Fruit fly (Drosophila melanogaster): ENCODE results near the gene CG8072.

The CG8072 gene

dm6 chr3L:10151527-10151926 lies at the start of gene CG8072:
Gene CG8072 (plus strand): TSS chr3L:10151827.
- TF ChIP-seq CTCF (optimal IDR thresholded peaks at IDR 0.05) (no peak), CG8478 (optimal IDR thresholded peaks at IDR 0.05) (no peak)

- TF ChIP-seq CTCF (optimal IDR thresholded peaks at IDR 0.05) (no peak), CG8478 (optimal IDR thresholded peaks at IDR 0.05) (no peak)
These were observed 45.8 kb upstream of the CG8072 start for dm6 chr3L:10105820-10106219.

- TF ChIP-seq CG8478 (optimal IDR thresholded peaks at IDR 0.05) (no peak), CTCF (optimal IDR thresholded peaks at IDR 0.05) (no peak)
These were observed 41.2 kb upstream of the CG8072 start for dm6 chr3L:10110379-10110778.

dm6 chr3L:10156080-10156479 lies 4.5 kb downstream of the CG8072 start:
- no peak for TF ChIP-seq CTCF (optimal IDR thresholded peaks at IDR 0.05)
- TF ChIP-seq CG8478 (optimal IDR thresholded peaks at IDR 0.05), result no peak

dm6 chr3L:10166923-10167322 lies 15.3 kb downstream of the CG8072 start, which contains the start of gene CG6628:
Gene CG6628 (minus strand): TSS chr3L:10167023.
- TF ChIP-seq CTCF (optimal IDR thresholded peaks at IDR 0.05) (no peak), CG8478 (optimal IDR thresholded peaks at IDR 0.05) (no peak)

dm6 chr3L:10185924-10186323 lies 34.3 kb downstream of the CG8072 start, which contains the start of gene dpr10:
Gene dpr10 (minus strand): TSS chr3L:10186108.
- TF ChIP-seq CTCF (optimal IDR thresholded peaks at IDR 0.05), result no peak

- TF ChIP-seq CTCF (optimal IDR thresholded peaks at IDR 0.05) (no peak), CG8478 (optimal IDR thresholded peaks at IDR 0.05) (no peak)
These were observed 35.3 kb downstream of the CG8072 start for dm6 chr3L:10186893-10187292.

- TF ChIP-seq CG8478 (optimal IDR thresholded peaks at IDR 0.05) (no peak), CTCF (optimal IDR thresholded peaks at IDR 0.05) (no peak)
These were observed 37.6 kb downstream of the CG8072 start for dm6 chr3L:10189179-10189578.

dm6 chr3L:10197360-10197759 lies 45.7 kb downstream of the CG8072 start:
- TF ChIP-seq CTCF (optimal IDR thresholded peaks at IDR 0.05) (no peak), CG8478 (optimal IDR thresholded peaks at IDR 0.05) (no peak)

dm6 chr3L:10198571-10198970 lies 46.9 kb downstream of the CG8072 start:
- TF ChIP-seq CTCF (optimal IDR thresholded peaks at IDR 0.05), result no peak
- TF ChIP-seq CG8478 (optimal IDR thresholded peaks at IDR 0.05), result no peak

dm6 chr3L:10199644-10200043 lies 48.0 kb downstream of the CG8072 start:
- TF ChIP-seq CTCF (optimal IDR thresholded peaks at IDR 0.05), result peak; percentile 67 to 68
- TF ChIP-seq CG8478 (optimal IDR thresholded peaks at IDR 0.05), result no peak

dm6 chr3L:10201655-10202054 lies 50.0 kb downstream of the CG8072 start, which contains the start of gene ect:
Gene ect (minus strand): TSS chr3L:10201837.
- TF ChIP-seq CTCF (optimal IDR thresholded peaks at IDR 0.05) (no peak), CG8478 (optimal IDR thresholded peaks at IDR 0.05) (no peak)
